Worm (Caenorhabditis elegans) whole organism, L1 larva: ENCODE measurements around the gene wht-3.
A peak's percentile ranks its signal among the peaks of the same experiment; 100 is the strongest.

Source experiments
- C16A3.4 ChIP-seq: fragments of 150-350 bp; optimal IDR thresholded peaks from 2 replicates; lab custom pipeline; 2014; ENCODE audit warnings: missing biosample characterization, missing genetic modification characterization
- F16B12.6 ChIP-seq: fragments of 150-350 bp; optimal IDR thresholded peaks from 2 replicates; lab custom pipeline; 2014; ENCODE audit warnings: missing biosample characterization, missing genetic modification characterization
- aha-1 ChIP-seq: fragments of 150-350 bp; optimal IDR thresholded peaks from 2 replicates; lab custom pipeline; 2014; ENCODE audit warnings: missing biosample characterization, missing genetic modification characterization
- ama-1 ChIP-seq: fragments of 150-350 bp; optimal IDR thresholded peaks from 2 replicates; lab custom pipeline; 2014
- blmp-1 ChIP-seq: fragments of 150-350 bp; optimal IDR thresholded peaks from 2 replicates; lab custom pipeline; 2014; ENCODE audit warnings: missing biosample characterization, missing genetic modification characterization
- ceh-63 ChIP-seq: fragments of 200-800 bp; sonication (Bioruptor generic); optimal IDR thresholded peaks from 2 replicates; lab custom pipeline; 2018; ENCODE audit warnings: mild to moderate bottlenecking, missing genetic modification characterization, missing compliant biosample characterization
- ceh-82 ChIP-seq, 3 experiments: fragments of 150-350 bp in 1 of 3; sonication (generic microtip) in 2 of 3; optimal IDR thresholded peaks; 2 replicates each; lab custom pipeline; 2014 to 2017; ENCODE audit warnings: missing biosample characterization in 3 of 3, missing genetic modification characterization in 3 of 3
- ceh-88 ChIP-seq: fragments of 200-800 bp; sonication (Bioruptor generic); IDR thresholded peaks from 2 replicates; pipeline ENCODE4 v1.3.6; 2022; ENCODE audit warnings: missing genetic modification characterization, missing compliant biosample characterization
- ceh-90 ChIP-seq: sonication (generic microtip); optimal IDR thresholded peaks from 2 replicates; lab custom pipeline; 2016; ENCODE audit warnings: missing genetic modification characterization, missing compliant biosample characterization
- dpl-1 ChIP-seq, 3 experiments: fragments of 150-350 bp in 2 of 3; sonication (generic microtip) in 1 of 3; optimal IDR thresholded peaks; 2 replicates each; lab custom pipeline; 2014 to 2017; ENCODE audit warnings: missing biosample characterization in 3 of 3, missing genetic modification characterization in 3 of 3, missing genetic modification reagents in 3 of 3
- elt-3 ChIP-seq, 6 experiments: fragments of 150-350 bp in 1 of 6; sonication (generic microtip); optimal IDR thresholded peaks; 2 replicates each; lab custom pipeline; 2017 to 2018; ENCODE audit warnings: missing biosample characterization in 6 of 6, missing genetic modification characterization in 6 of 6, inconsistent platforms in 1 of 6
- ets-5 ChIP-seq: fragments of 200-800 bp; sonication (Bioruptor generic); IDR thresholded peaks from 2 replicates; pipeline ENCODE4 v1.3.6; 2022; ENCODE audit warnings: missing genetic modification characterization, missing compliant biosample characterization
- fkh-4 ChIP-seq: sonication (generic microtip); optimal IDR thresholded peaks from 2 replicates; lab custom pipeline; 2016; ENCODE audit warnings: missing compliant biosample characterization, missing genetic modification characterization, borderline replicate concordance
- fkh-8 ChIP-seq: sonication (generic microtip); optimal IDR thresholded peaks from 2 replicates; lab custom pipeline; 2016; ENCODE audit warnings: mild to moderate bottlenecking, missing genetic modification characterization, missing compliant biosample characterization
- fos-1 ChIP-seq: fragments of 150-350 bp; optimal IDR thresholded peaks from 2 replicates; lab custom pipeline; 2014; ENCODE audit warnings: missing biosample characterization, missing genetic modification characterization
- grh-1 ChIP-seq: fragments of 200-800 bp; sonication (Bioruptor generic); IDR thresholded peaks from 2 replicates; pipeline ENCODE4 v1.3.6; 2022; ENCODE audit warnings: missing genetic modification reagents, missing genetic modification characterization, missing compliant biosample characterization
- hlh-17 ChIP-seq: fragments of 200-800 bp; sonication (Bioruptor generic); optimal IDR thresholded peaks from 2 replicates; lab custom pipeline; 2018; ENCODE audit warnings: missing genetic modification characterization, mild to moderate bottlenecking, missing compliant biosample characterization, moderate library complexity, borderline replicate concordance
- hlh-4 ChIP-seq: sonication (generic microtip); optimal IDR thresholded peaks from 2 replicates; lab custom pipeline; 2016; ENCODE audit warnings: mild to moderate bottlenecking, missing genetic modification characterization, missing compliant biosample characterization
- irx-1 ChIP-seq: sonication (generic microtip); optimal IDR thresholded peaks from 2 replicates; lab custom pipeline; 2016; ENCODE audit warnings: missing genetic modification characterization, missing compliant biosample characterization
- isw-1 ChIP-seq: fragments of 200-800 bp; sonication (Bioruptor generic); IDR thresholded peaks from 2 replicates; pipeline ENCODE4 v1.3.6; 2022; ENCODE audit warnings: missing genetic modification characterization, missing compliant biosample characterization
- lin-13 ChIP-seq: fragments of 150-350 bp; optimal IDR thresholded peaks from 2 replicates; lab custom pipeline; 2014; ENCODE audit warnings: missing biosample characterization, missing genetic modification reagents, missing genetic modification characterization
- lin-14 ChIP-seq: fragments of 200-800 bp; sonication (Bioruptor generic); optimal IDR thresholded peaks from 2 replicates; lab custom pipeline; 2018; ENCODE audit warnings: mild to moderate bottlenecking, missing genetic modification characterization, moderate library complexity, missing compliant biosample characterization
- lin-39 ChIP-seq: fragments of 150-350 bp; optimal IDR thresholded peaks from 2 replicates; lab custom pipeline; 2014; ENCODE audit warnings: missing biosample characterization, missing genetic modification reagents, missing genetic modification characterization
- lsy-2 ChIP-seq, 2 experiments: fragments of 150-350 bp; optimal IDR thresholded peaks; 2 replicates each; lab custom pipeline; 2014; ENCODE audit warnings: missing biosample characterization in 2 of 2, missing genetic modification characterization in 2 of 2
- mab-9 ChIP-seq: fragments of 200-800 bp; sonication (Bioruptor generic); IDR thresholded peaks from 2 replicates; pipeline ENCODE4 v1.3.6; 2022; ENCODE audit warnings: missing genetic modification reagents, missing genetic modification characterization, missing compliant biosample characterization
- mdl-1 ChIP-seq, 2 experiments: fragments of 150-350 bp; optimal IDR thresholded peaks; 2 replicates each; lab custom pipeline; 2014 to 2017; ENCODE audit warnings: missing biosample characterization in 2 of 2, missing genetic modification characterization in 2 of 2, inconsistent platforms in 1 of 2
- mef-2 ChIP-seq: fragments of 150-350 bp; optimal IDR thresholded peaks from 2 replicates; lab custom pipeline; 2014; ENCODE audit warnings: missing biosample characterization, missing genetic modification characterization
- mep-1 ChIP-seq: fragments of 150-350 bp; optimal IDR thresholded peaks from 2 replicates; lab custom pipeline; 2014; ENCODE audit warnings: missing biosample characterization, missing genetic modification characterization
- nhr-11 ChIP-seq: fragments of 150-350 bp; optimal IDR thresholded peaks from 2 replicates; lab custom pipeline; 2014; ENCODE audit warnings: missing biosample characterization, missing genetic modification characterization
- nhr-12 ChIP-seq: sonication (generic microtip); optimal IDR thresholded peaks from 2 replicates; lab custom pipeline; 2017; ENCODE audit warnings: missing biosample characterization, missing genetic modification characterization
- nhr-19 ChIP-seq: fragments of 200-800 bp; sonication (Bioruptor generic); conservative IDR thresholded peaks from 2 replicates; pipeline ENCODE4 v1.3.6; 2022; ENCODE audit warnings: missing genetic modification characterization, missing compliant biosample characterization
- nhr-76 ChIP-seq: sonication (generic microtip); optimal IDR thresholded peaks from 2 replicates; lab custom pipeline; 2017; ENCODE audit warnings: missing biosample characterization, missing genetic modification characterization
- nhr-77 ChIP-seq: fragments of 150-350 bp; optimal IDR thresholded peaks from 2 replicates; lab custom pipeline; 2014; ENCODE audit warnings: missing biosample characterization, missing genetic modification characterization
- nhr-84 ChIP-seq: sonication (generic microtip); optimal IDR thresholded peaks from 2 replicates; lab custom pipeline; 2017; ENCODE audit warnings: missing biosample characterization, missing genetic modification characterization
- nhr-85 ChIP-seq: sonication (generic microtip); peaks from one replicate; lab custom pipeline; 2016; ENCODE audit warnings: missing genetic modification characterization, inconsistent platforms, missing compliant biosample characterization
- nhr-90 ChIP-seq: sonication (generic microtip); optimal IDR thresholded peaks from 2 replicates; lab custom pipeline; 2016; ENCODE audit warnings: mild to moderate bottlenecking, missing genetic modification characterization, missing compliant biosample characterization; ENCODE audit not compliant: poor library complexity
- pag-3 ChIP-seq: sonication (generic microtip); optimal IDR thresholded peaks from 2 replicates; lab custom pipeline; 2017; ENCODE audit warnings: missing genetic modification characterization, mild to moderate bottlenecking, missing compliant biosample characterization, antibody characterized with exemption, borderline replicate concordance; ENCODE audit not compliant: insufficient read depth
- pax-3 ChIP-seq: fragments of 200-800 bp; sonication (Bioruptor generic); optimal IDR thresholded peaks from 2 replicates; lab custom pipeline; 2018; ENCODE audit warnings: mild to moderate bottlenecking, missing genetic modification characterization, moderate library complexity, missing compliant biosample characterization
- pqm-1 ChIP-seq: sonication (generic microtip); optimal IDR thresholded peaks from 3 replicates; lab custom pipeline; 2017; ENCODE audit warnings: missing biosample characterization, missing genetic modification characterization
- rnt-1 ChIP-seq: sonication (generic microtip); optimal IDR thresholded peaks from 2 replicates; lab custom pipeline; 2016; ENCODE audit warnings: mild to moderate bottlenecking, missing genetic modification characterization, moderate library complexity, missing compliant biosample characterization
- skn-1 ChIP-seq: fragments of 150-350 bp; optimal IDR thresholded peaks from 2 replicates; lab custom pipeline; 2014; ENCODE audit warnings: missing biosample characterization, missing genetic modification characterization
- snpc-4 ChIP-seq: fragments of 150-350 bp; optimal IDR thresholded peaks from 2 replicates; lab custom pipeline; 2014; ENCODE audit warnings: missing biosample characterization, missing genetic modification characterization
- snu-23 ChIP-seq: sonication (generic microtip); optimal IDR thresholded peaks from 2 replicates; lab custom pipeline; 2016; ENCODE audit warnings: missing genetic modification characterization, missing compliant biosample characterization
- sox-4 ChIP-seq: sonication (generic microtip); optimal IDR thresholded peaks from 2 replicates; lab custom pipeline; 2016; ENCODE audit warnings: missing genetic modification characterization, missing compliant biosample characterization
- sup-37 ChIP-seq: fragments of 200-800 bp; sonication (Bioruptor generic); optimal IDR thresholded peaks from 2 replicates; lab custom pipeline; 2018; ENCODE audit warnings: mild to moderate bottlenecking, missing genetic modification characterization, missing compliant biosample characterization
- swsn-7 ChIP-seq: sonication (generic microtip); optimal IDR thresholded peaks from 2 replicates; lab custom pipeline; 2016; ENCODE audit warnings: missing genetic modification characterization, missing compliant biosample characterization
- tbx-2 ChIP-seq: sonication (generic microtip); optimal IDR thresholded peaks from 2 replicates; lab custom pipeline; 2016; ENCODE audit warnings: missing genetic modification characterization, missing compliant biosample characterization
- tlp-1 ChIP-seq: fragments of 150-350 bp; optimal IDR thresholded peaks from 2 replicates; lab custom pipeline; 2014; ENCODE audit warnings: missing biosample characterization, missing genetic modification characterization
- unc-130 ChIP-seq: fragments of 150-350 bp; optimal IDR thresholded peaks from 2 replicates; lab custom pipeline; 2017; ENCODE audit warnings: missing biosample characterization, missing genetic modification characterization, inconsistent platforms
- unc-98 ChIP-seq: fragments of 200-800 bp; sonication (Bioruptor generic); IDR thresholded peaks from 2 replicates; pipeline ENCODE4 v1.3.6; 2022; ENCODE audit warnings: missing genetic modification characterization, missing compliant biosample characterization
- xbp-1 ChIP-seq: sonication (generic microtip); optimal IDR thresholded peaks from 2 replicates; lab custom pipeline; 2016; ENCODE audit warnings: missing genetic modification characterization, missing compliant biosample characterization
- zag-1 ChIP-seq: fragments of 150-350 bp; optimal IDR thresholded peaks from 2 replicates; lab custom pipeline; 2014; ENCODE audit warnings: missing biosample characterization, missing genetic modification characterization
- zip-4 ChIP-seq: fragments of 200-800 bp; sonication (Bioruptor generic); optimal IDR thresholded peaks from 2 replicates; lab custom pipeline; 2018; ENCODE audit warnings: mild to moderate bottlenecking, missing genetic modification characterization, moderate library complexity, missing compliant biosample characterization
- ztf-4 ChIP-seq: fragments of 150-350 bp; optimal IDR thresholded peaks from 2 replicates; lab custom pipeline; 2014; ENCODE audit warnings: missing biosample characterization, missing genetic modification characterization

The wht-3 gene

DNA sequence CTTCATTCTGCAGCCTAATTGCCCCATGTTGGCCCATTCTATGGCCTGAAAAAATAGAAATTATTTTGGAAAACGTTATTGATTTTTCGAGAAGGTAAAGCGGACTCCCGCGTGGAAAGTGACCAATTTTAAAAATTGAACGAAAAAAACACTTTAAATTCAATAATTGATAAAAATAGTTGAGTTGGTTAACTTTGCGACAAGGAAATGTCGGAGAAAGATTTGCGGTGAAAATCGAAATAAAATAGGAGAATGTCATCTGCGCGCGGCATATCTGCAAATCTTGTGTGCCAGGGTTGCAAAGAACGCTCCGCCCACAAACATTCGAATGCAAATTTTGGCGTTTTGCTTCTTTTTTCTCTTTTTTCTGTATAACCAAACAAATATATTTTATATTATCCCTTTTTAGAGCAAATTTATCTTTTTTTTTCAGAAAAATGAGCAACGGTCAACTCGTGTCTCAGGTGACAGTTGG is 19.5 kb upstream of the wht-3 start, which contains the start of the genes rnf-121 and C16C10.4:
rnf-121 (minus strand) TSS at position 51 of the 475 bp plus-strand sequence.
C16C10.4 (plus strand) TSS at position 434 of the 475 bp plus-strand sequence.
- no peak for TF ChIP-seq fkh-4 (tag; lab: Kevin White, UChicago)
- TF ChIP-seq tlp-1, result no peak
- TF ChIP-seq sup-37 (GFP tag; lab: Kevin White, UChicago), result no peak
- TF ChIP-seq ceh-63 (GFP tag; lab: Kevin White, UChicago), result no peak
- TF ChIP-seq pqm-1 (tag; lab: Kevin White, UChicago), result no peak
- peak; percentile 35; the same call in 1 of the 2 replicates for TF ChIP-seq isw-1 (GFP tag; lab: Robert Waterston, UW)
- TF ChIP-seq F16B12.6 (tag; lab: Kevin White, UChicago), result peak; percentile 38
- no peak for TF ChIP-seq aha-1 (tag; lab: Kevin White, UChicago)
- peak; percentile 58 for TF ChIP-seq C16A3.4 (tag; lab: Kevin White, UChicago)
- TF ChIP-seq ceh-88 (GFP tag; lab: Robert Waterston, UW), result no peak
- no peak for TF ChIP-seq nhr-77
- peak; percentile 51 for TF ChIP-seq ztf-4 (tag; lab: Kevin White, UChicago)
- TF ChIP-seq nhr-90 (tag; lab: Kevin White, UChicago), result peak; percentile 79
- no peak for TF ChIP-seq mef-2
- TF ChIP-seq swsn-7 (tag; lab: Kevin White, UChicago), result peak; percentile 67
- peak; percentile 75 for TF ChIP-seq snpc-4 (tag; lab: Kevin White, UChicago)
- TF ChIP-seq ets-5, result no peak
- 0 out of 2 replicates have a peak, but pooled peaks have one; percentile 23 for TF ChIP-seq mab-9 (GFP tag; lab: Robert Waterston, UW)
- TF ChIP-seq pax-3 (tag; lab: Kevin White, UChicago), result no peak
- TF ChIP-seq sox-4 (tag; lab: Kevin White, UChicago), result no peak
- no peak for TF ChIP-seq lin-14 (GFP tag; lab: Kevin White, UChicago)
- peak; percentile 90 for TF ChIP-seq unc-130
- TF ChIP-seq nhr-12 (tag; lab: Kevin White, UChicago), result no peak
- TF ChIP-seq unc-98 (GFP tag; lab: Robert Waterston, UW), result no peak
- TF ChIP-seq dpl-1 (GFP tag; optimal IDR thresholded peaks at IDR 0.05; lab: Kevin White, UChicago), result peak; percentile 48 to 72 (median 70)
- TF ChIP-seq mdl-1 (tag; optimal IDR thresholded peaks at IDR 0.05; lab: Kevin White, UChicago), result peak in 1 of 2 experiments; percentile 43
- TF ChIP-seq ceh-82 (tag; optimal IDR thresholded peaks at IDR 0.05; lab: Kevin White, UChicago), result peak; percentile 26 to 64 (median 34)
- no peak for TF ChIP-seq ama-1
- TF ChIP-seq irx-1 (tag; lab: Kevin White, UChicago), result peak; percentile 58
- TF ChIP-seq snu-23, result peak; percentile 75
- TF ChIP-seq nhr-85 (tag; lab: Kevin White, UChicago), result peak; percentile 81
- peak; percentile 69 to 74 for TF ChIP-seq lsy-2 (tag; optimal IDR thresholded peaks at IDR 0.05; lab: Kevin White, UChicago)
- no peak for TF ChIP-seq blmp-1 (tag; lab: Kevin White, UChicago)
- peak; percentile 67 for TF ChIP-seq tbx-2 (tag; lab: Kevin White, UChicago)
- no peak for TF ChIP-seq lin-13 (GFP tag; lab: Kevin White, UChicago)
- TF ChIP-seq fos-1 (tag; lab: Kevin White, UChicago), result no peak
- no peak for TF ChIP-seq nhr-84 (tag; lab: Kevin White, UChicago)
- TF ChIP-seq grh-1 (GFP tag; lab: Robert Waterston, UW), result peak; percentile 47
- TF ChIP-seq fkh-8, result peak; percentile 40
- no peak for TF ChIP-seq nhr-76 (tag; lab: Kevin White, UChicago)
- peak in 1 of 6 experiments; percentile 50 for TF ChIP-seq elt-3 (tag; optimal IDR thresholded peaks at IDR 0.05; lab: Kevin White, UChicago)
- TF ChIP-seq zip-4 (GFP tag; lab: Kevin White, UChicago), result no peak
- TF ChIP-seq hlh-17 (GFP tag; lab: Kevin White, UChicago), result no peak
- peak; percentile 88 for TF ChIP-seq rnt-1 (tag; lab: Kevin White, UChicago)
- TF ChIP-seq xbp-1, result peak; percentile 82
- no peak for TF ChIP-seq pag-3 (tag; lab: Kevin White, UChicago)
- no peak for TF ChIP-seq zag-1 (tag; lab: Kevin White, UChicago)
- peak; percentile 74 for TF ChIP-seq mep-1 (tag; lab: Kevin White, UChicago)
- peak; percentile 46 for TF ChIP-seq skn-1 (tag; lab: Kevin White, UChicago)
- no peak for TF ChIP-seq ceh-90 (tag; lab: Kevin White, UChicago)
- peak; percentile 60 for TF ChIP-seq nhr-19 (GFP tag; lab: Robert Waterston, UW)
- TF ChIP-seq hlh-4 (tag; lab: Kevin White, UChicago), result no peak
- TF ChIP-seq nhr-11 (tag; lab: Kevin White, UChicago), result no peak
- TF ChIP-seq lin-39 (tag; lab: Kevin White, UChicago), result peak; percentile 60
